Worm (Caenorhabditis elegans) whole organism, young adult: ENCODE data around the gene srr-6.

Experiments used
- F10E7.11 ChIP-seq: sonication (generic microtip); optimal IDR thresholded peaks from 2 replicates; lab custom pipeline; 2017; ENCODE audit warnings: mild to moderate bottlenecking, missing genetic modification characterization, moderate library complexity, missing compliant biosample characterization
- F52B5.7 ChIP-seq: sonication (generic microtip); optimal IDR thresholded peaks from 2 replicates; lab custom pipeline; 2016; ENCODE audit warnings: mild to moderate bottlenecking, missing genetic modification characterization, missing compliant biosample characterization
- F57A8.1 ChIP-seq: fragments of 200-800 bp; sonication (Bioruptor generic); optimal IDR thresholded peaks from 2 replicates; lab custom pipeline; 2018; ENCODE audit warnings: mild to moderate bottlenecking, missing genetic modification characterization, moderate library complexity, missing compliant biosample characterization
- aptf-3 ChIP-seq: fragments of 200-800 bp; sonication (Bioruptor generic); IDR thresholded peaks from 2 replicates; pipeline ENCODE4 v1.3.6; 2022; ENCODE audit warnings: missing genetic modification characterization, missing compliant biosample characterization
- attf-5 ChIP-seq: fragments of 200-800 bp; sonication (Bioruptor generic); optimal IDR thresholded peaks from 2 replicates; lab custom pipeline; 2018; ENCODE audit warnings: mild to moderate bottlenecking, missing genetic modification characterization, missing compliant biosample characterization
- ceh-40 ChIP-seq: fragments of 200-800 bp; sonication (Bioruptor generic); IDR thresholded peaks from 2 replicates; pipeline ENCODE4 v1.3.6; 2022; ENCODE audit warnings: missing genetic modification characterization, missing compliant biosample characterization
- dox-1 ChIP-seq: fragments of 200-800 bp; sonication (Bioruptor generic); IDR thresholded peaks from 2 replicates; pipeline ENCODE4 v1.3.6; 2022; ENCODE audit warnings: missing genetic modification reagents, missing genetic modification characterization, missing compliant biosample characterization
- dpl-1 ChIP-seq: fragments of 150-350 bp; optimal IDR thresholded peaks from 2 replicates; lab custom pipeline; 2014; ENCODE audit warnings: missing biosample characterization, missing genetic modification reagents, missing genetic modification characterization
- egl-44 ChIP-seq: fragments of 200-800 bp; sonication (Bioruptor generic); IDR thresholded peaks from 2 replicates; pipeline ENCODE4 v1.3.6; 2022; ENCODE audit warnings: missing genetic modification reagents, missing genetic modification characterization, missing compliant biosample characterization
- let-526 ChIP-seq: fragments of 200-800 bp; sonication (Bioruptor generic); IDR thresholded peaks from 2 replicates; pipeline ENCODE4 v1.3.6; 2022; ENCODE audit warnings: missing genetic modification reagents, missing genetic modification characterization, missing compliant biosample characterization
- lin-54 ChIP-seq: fragments of 200-800 bp; sonication (Bioruptor generic); optimal IDR thresholded peaks from 2 replicates; lab custom pipeline; 2018; ENCODE audit warnings: mild to moderate bottlenecking, missing genetic modification characterization, missing compliant biosample characterization
- madf-3 ChIP-seq: fragments of 200-800 bp; sonication (Bioruptor generic); IDR thresholded peaks from 2 replicates; pipeline ENCODE4 v1.3.6; 2022; ENCODE audit warnings: missing genetic modification reagents, missing genetic modification characterization, missing compliant biosample characterization
- sea-2 ChIP-seq: fragments of 200-800 bp; sonication (Bioruptor generic); IDR thresholded peaks from 2 replicates; pipeline ENCODE4 v1.3.6; 2022; ENCODE audit warnings: missing genetic modification characterization, missing compliant biosample characterization

DNA sequence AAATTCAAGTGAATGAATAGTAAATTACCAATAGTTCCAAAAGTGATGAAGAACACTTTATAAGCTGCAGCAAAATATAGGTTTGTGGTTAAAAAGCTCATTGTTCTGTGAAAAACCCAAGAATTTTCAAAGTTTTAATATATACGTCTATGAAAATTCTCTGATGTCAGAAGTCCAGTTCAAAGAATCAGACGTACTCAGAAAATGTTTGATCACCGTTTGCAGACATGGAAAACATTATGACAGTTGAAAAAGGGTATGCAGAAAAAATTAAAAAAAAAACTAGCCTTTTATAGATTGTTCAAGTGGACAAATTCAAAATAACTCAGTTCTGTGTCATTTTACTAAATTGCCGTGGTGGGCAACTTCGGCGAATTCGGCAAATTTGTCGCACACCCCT, 37.9 kb upstream of the srr-6 start, which contains the start of gene srsx-10:
- TF ChIP-seq dpl-1 (GFP tag; lab: Kevin White, UChicago) = no peak
- TF ChIP-seq madf-3 (GFP tag; lab: Robert Waterston, UW) = no peak
- TF ChIP-seq attf-5 (GFP tag; lab: Kevin White, UChicago) = no peak
- no peak for TF ChIP-seq F10E7.11 (tag; lab: Kevin White, UChicago)
- TF ChIP-seq dox-1 = no peak
- TF ChIP-seq let-526 (GFP tag; lab: Robert Waterston, UW) = no peak
- TF ChIP-seq aptf-3 = no peak
- no peak for TF ChIP-seq F52B5.7 (tag; lab: Kevin White, UChicago)
- no peak for TF ChIP-seq egl-44 (GFP tag; lab: Robert Waterston, UW)
- no peak for TF ChIP-seq sea-2 (GFP tag; lab: Robert Waterston, UW)
- no peak for TF ChIP-seq ceh-40 (GFP tag; lab: Robert Waterston, UW)
- no peak for TF ChIP-seq lin-54 (GFP tag; lab: Kevin White, UChicago)
- TF ChIP-seq F57A8.1 (GFP tag; lab: Kevin White, UChicago) = no peak
